Worm (Caenorhabditis elegans) whole organism, late embryonic: Measurements from ENCODE around the gene tdpo-1.

Experiments
- ama-1 ChIP-seq: fragments of 150-350 bp; optimal IDR thresholded peaks from 2 replicates; lab custom pipeline; 2014
- ceh-31 ChIP-seq: sonication (generic microtip); optimal IDR thresholded peaks from 2 replicates; lab custom pipeline; 2016; ENCODE audit warnings: missing genetic modification characterization, missing compliant biosample characterization
- ets-4 ChIP-seq: sonication (generic microtip); optimal IDR thresholded peaks from 2 replicates; lab custom pipeline; 2016; ENCODE audit warnings: missing genetic modification characterization, missing compliant biosample characterization
- fkh-10 ChIP-seq: fragments of 150-350 bp; optimal IDR thresholded peaks from 2 replicates; lab custom pipeline; 2014; ENCODE audit warnings: missing biosample characterization, missing genetic modification reagents, missing genetic modification characterization
- lin-11 ChIP-seq: fragments of 200-800 bp; sonication (Bioruptor generic); optimal IDR thresholded peaks from 2 replicates; lab custom pipeline; 2018; ENCODE audit warnings: mild to moderate bottlenecking, missing genetic modification characterization, missing compliant biosample characterization
- madf-2 ChIP-seq: sonication (generic microtip); optimal IDR thresholded peaks from 2 replicates; lab custom pipeline; 2017; ENCODE audit warnings: missing genetic modification characterization, missing compliant biosample characterization
- nhr-11 ChIP-seq: fragments of 150-350 bp; optimal IDR thresholded peaks from 2 replicates; lab custom pipeline; 2014; ENCODE audit warnings: missing biosample characterization, missing genetic modification characterization
- nhr-232 ChIP-seq: sonication (generic microtip); optimal IDR thresholded peaks from 2 replicates; lab custom pipeline; 2016; ENCODE audit warnings: missing genetic modification characterization, missing compliant biosample characterization
- npax-4 ChIP-seq: sonication (generic microtip); optimal IDR thresholded peaks from 2 replicates; lab custom pipeline; 2016; ENCODE audit warnings: missing genetic modification characterization, missing compliant biosample characterization
- pag-3 ChIP-seq: sonication (generic microtip); optimal IDR thresholded peaks from 2 replicates; lab custom pipeline; 2016; ENCODE audit warnings: missing compliant biosample characterization, missing genetic modification characterization, borderline replicate concordance
- pha-4 ChIP-seq: fragments of 150-350 bp; optimal IDR thresholded peaks from 2 replicates; lab custom pipeline; 2018; ENCODE audit warnings: missing biosample characterization, missing genetic modification reagents, missing genetic modification characterization
- pqm-1 ChIP-seq: sonication (generic microtip); optimal IDR thresholded peaks from 2 replicates; lab custom pipeline; 2016; ENCODE audit warnings: missing genetic modification characterization, missing compliant biosample characterization
- rnt-1 ChIP-seq: sonication (generic microtip); optimal IDR thresholded peaks from 2 replicates; lab custom pipeline; 2016; ENCODE audit warnings: missing genetic modification characterization, missing compliant biosample characterization
- unc-86 ChIP-seq: sonication (generic microtip); optimal IDR thresholded peaks from 2 replicates; lab custom pipeline; 2016; ENCODE audit warnings: missing genetic modification characterization, missing compliant biosample characterization

DNA sequence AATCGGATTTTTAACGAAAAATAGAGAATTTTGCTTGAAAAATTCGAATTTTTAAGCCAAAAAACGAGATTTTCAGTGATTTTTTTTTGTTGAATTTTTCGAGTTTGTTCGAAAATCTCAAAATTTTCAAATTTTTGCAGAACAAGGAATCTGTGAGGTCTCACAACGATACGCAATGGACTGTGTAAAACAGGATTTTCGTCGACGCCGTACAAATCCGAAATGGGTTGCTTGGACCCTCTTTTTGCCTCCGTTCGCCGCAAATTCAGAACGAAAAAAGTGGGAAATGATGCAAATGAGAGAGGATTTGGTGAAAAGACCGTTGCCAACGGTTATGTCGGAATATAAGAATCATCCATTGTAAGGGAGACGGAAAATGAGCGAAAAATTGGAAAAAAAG, 42.6 kb downstream of the tdpo-1 start:
- TF ChIP-seq ama-1 (lab: Kevin White, UChicago) (no peak), unc-86 (tag; lab: Kevin White, UChicago) (no peak), ets-4 (tag; lab: Kevin White, UChicago) (no peak), ceh-31 (tag; lab: Kevin White, UChicago) (no peak), fkh-10 (GFP tag; lab: Kevin White, UChicago) (no peak), pag-3 (tag; lab: Kevin White, UChicago) (no peak), npax-4 (no peak), pqm-1 (tag; lab: Kevin White, UChicago) (no peak), nhr-11 (no peak), nhr-232 (tag; lab: Kevin White, UChicago) (no peak), rnt-1 (tag; lab: Kevin White, UChicago) (no peak), madf-2 (tag; lab: Kevin White, UChicago) (no peak), pha-4 (tag; lab: Kevin White, UChicago) (no peak), lin-11 (tag; lab: Kevin White, UChicago) (no peak)
